Fruit fly (Drosophila melanogaster) whole organism, embryonic: ENCODE measurements around the gene Ldsdh1.

Source experiments
- Atf3 ChIP-seq: fragments of 200-800 bp; sonication (Bioruptor generic); optimal IDR thresholded peaks from 3 replicates; lab custom pipeline; 2016; ENCODE audit warnings: missing biosample characterization, missing genetic modification characterization
- Bgb ChIP-seq: fragments of 200-800 bp; sonication (Bioruptor generic); IDR thresholded peaks from 2 replicates; pipeline ENCODE4 v1.3.6; 2022; ENCODE audit warnings: missing biosample characterization, missing genetic modification characterization; ENCODE audit not compliant: partially characterized antibody
- C15 ChIP-seq: fragments of 200-800 bp; sonication (Bioruptor generic); IDR thresholded peaks from 3 replicates; pipeline ENCODE4 v1.3.6; 2022; ENCODE audit warnings: missing biosample characterization, missing genetic modification characterization
- CG10431 ChIP-seq: fragments of 200-800 bp; sonication (Bioruptor generic); optimal IDR thresholded peaks from 3 replicates; lab custom pipeline; 2018; ENCODE audit warnings: missing biosample characterization, mild to moderate bottlenecking, missing genetic modification characterization
- CG12155 ChIP-seq: fragments of 200-800 bp; sonication (Bioruptor generic); optimal IDR thresholded peaks from 3 replicates; lab custom pipeline; 2016; ENCODE audit warnings: missing biosample characterization, missing genetic modification characterization
- CG12299 ChIP-seq: fragments of 200-800 bp; sonication (Bioruptor generic); optimal IDR thresholded peaks from 2 replicates; lab custom pipeline; 2018; ENCODE audit warnings: missing biosample characterization, mild to moderate bottlenecking, missing genetic modification characterization
- CG12391 ChIP-seq: fragments of 200-800 bp; sonication (Bioruptor generic); optimal IDR thresholded peaks from 3 replicates; lab custom pipeline; 2018; ENCODE audit warnings: missing biosample characterization, mild to moderate bottlenecking, missing genetic modification characterization, moderate library complexity
- CG13287 ChIP-seq: fragments of 200-800 bp; sonication (Bioruptor generic); IDR thresholded peaks from 2 replicates; pipeline ENCODE4 v1.3.6; 2022; ENCODE audit warnings: missing biosample characterization, missing genetic modification characterization; ENCODE audit not compliant: partially characterized antibody
- CG14014 ChIP-seq: fragments of 200-800 bp; sonication (Bioruptor generic); IDR thresholded peaks from 2 replicates; pipeline ENCODE4 v1.3.6; 2022; ENCODE audit warnings: missing biosample characterization, missing genetic modification characterization
- CG15073 ChIP-seq: fragments of 200-800 bp; sonication (Bioruptor generic); optimal IDR thresholded peaks from 2 replicates; lab custom pipeline; 2016; ENCODE audit warnings: missing biosample characterization, missing genetic modification characterization
- CG1832 ChIP-seq: fragments of 200-800 bp; sonication (Bioruptor generic); optimal IDR thresholded peaks from 2 replicates; lab custom pipeline; 2017; ENCODE audit warnings: missing biosample characterization, mild to moderate bottlenecking, missing genetic modification characterization, inconsistent platforms
- CG18599 ChIP-seq: fragments of 200-800 bp; sonication (Bioruptor generic); optimal IDR thresholded peaks from 3 replicates; lab custom pipeline; 2017; ENCODE audit warnings: missing biosample characterization, missing genetic modification characterization, mild to moderate bottlenecking, moderate library complexity, missing genetic modification reagents
- CG2712 ChIP-seq: fragments of 200-800 bp; optimal IDR thresholded peaks from 3 replicates; lab custom pipeline; 2019; ENCODE audit warnings: missing biosample characterization, mild to moderate bottlenecking, missing genetic modification characterization, moderate library complexity
- CG30020 ChIP-seq: fragments of 200-800 bp; optimal IDR thresholded peaks from 2 replicates; lab custom pipeline; 2019; ENCODE audit warnings: missing biosample characterization, mild to moderate bottlenecking, missing genetic modification characterization, moderate library complexity
- CG4282 ChIP-seq: fragments of 200-800 bp; sonication (Bioruptor generic); optimal IDR thresholded peaks from 2 replicates; lab custom pipeline; 2016; ENCODE audit warnings: missing biosample characterization, missing genetic modification characterization
- CG4360 ChIP-seq: fragments of 200-800 bp; sonication (Bioruptor generic); IDR thresholded peaks from 2 replicates; pipeline ENCODE4 v1.3.6; 2022; ENCODE audit warnings: missing biosample characterization, missing genetic modification characterization
- CG4854 ChIP-seq: fragments of 200-800 bp; sonication (Bioruptor generic); optimal IDR thresholded peaks from 2 replicates; lab custom pipeline; 2016; ENCODE audit warnings: missing biosample characterization, missing genetic modification characterization, inconsistent platforms
- CG6175 ChIP-seq: fragments of 200-800 bp; sonication (Bioruptor generic); IDR thresholded peaks from 3 replicates; pipeline ENCODE4 v1.3.6; 2022; ENCODE audit warnings: missing biosample characterization, missing genetic modification characterization
- CG6272 ChIP-seq: fragments of 200-800 bp; sonication (Bioruptor generic); IDR thresholded peaks from 2 replicates; pipeline ENCODE4 v1.3.6; 2022; ENCODE audit warnings: missing biosample characterization, missing genetic modification characterization
- CG7556 ChIP-seq: fragments of 200-800 bp; sonication (Bioruptor generic); optimal IDR thresholded peaks from 2 replicates; lab custom pipeline; 2017; ENCODE audit warnings: missing biosample characterization, mild to moderate bottlenecking, missing genetic modification characterization
- CG7839 ChIP-seq: fragments of 200-800 bp; sonication (Bioruptor generic); optimal IDR thresholded peaks from 3 replicates; lab custom pipeline; 2018; ENCODE audit warnings: missing biosample characterization, mild to moderate bottlenecking, missing genetic modification characterization, moderate library complexity
- CTCF ChIP-seq: fragments of 200-800 bp; sonication (Bioruptor generic); optimal IDR thresholded peaks from 2 replicates; lab custom pipeline; 2017; ENCODE audit warnings: missing biosample characterization, mild to moderate bottlenecking, missing genetic modification characterization, moderate library complexity
- Chrac-16 ChIP-seq: fragments of 200-800 bp; sonication (Bioruptor generic); optimal IDR thresholded peaks from 3 replicates; lab custom pipeline; 2016; ENCODE audit warnings: missing biosample characterization, missing genetic modification characterization
- D ChIP-seq, 2 experiments: fragments of 200-800 bp in 1 of 2; fragments of >200 bp in 1 of 2; sonication (Bioruptor generic) in 1 of 2; optimal IDR thresholded peaks; 2 replicates in 1 of 2; 3 replicates in 1 of 2; lab custom pipeline; 2017; ENCODE audit warnings: mild to moderate bottlenecking in 1 of 2, missing biosample characterization in 1 of 2, missing genetic modification characterization in 1 of 2, missing genetic modification reagents in 1 of 2
- D19B ChIP-seq: fragments of 200-800 bp; sonication (Bioruptor generic); optimal IDR thresholded peaks from 2 replicates; lab custom pipeline; 2017; ENCODE audit warnings: missing biosample characterization, mild to moderate bottlenecking, missing genetic modification characterization
- Dref ChIP-seq: fragments of 200-800 bp; sonication (Bioruptor generic); IDR thresholded peaks from 2 replicates; pipeline ENCODE4 v1.3.6; 2022; ENCODE audit warnings: missing biosample characterization, missing genetic modification characterization
- HmgD ChIP-seq: fragments of 200-800 bp; sonication (Bioruptor generic); optimal IDR thresholded peaks from 3 replicates; lab custom pipeline; 2016; ENCODE audit warnings: missing biosample characterization, missing genetic modification characterization
- NC2α ChIP-seq: fragments of 200-800 bp; sonication (Bioruptor generic); optimal IDR thresholded peaks from 2 replicates; lab custom pipeline; 2016; ENCODE audit warnings: missing biosample characterization, missing genetic modification characterization
- Ravus ChIP-seq: fragments of 200-800 bp; sonication (Bioruptor generic); IDR thresholded peaks from 2 replicates; pipeline ENCODE4 v1.3.6; 2022; ENCODE audit warnings: missing biosample characterization, missing genetic modification characterization
- Side ChIP-seq: fragments of 200-800 bp; sonication (Bioruptor generic); optimal IDR thresholded peaks from 2 replicates; lab custom pipeline; 2016; ENCODE audit warnings: missing biosample characterization, missing genetic modification characterization
- Sry-δ ChIP-seq: fragments of 200-800 bp; sonication (Bioruptor generic); optimal IDR thresholded peaks from 2 replicates; lab custom pipeline; 2016; ENCODE audit warnings: missing biosample characterization, missing genetic modification characterization
- Tbp ChIP-seq: fragments of >200 bp; optimal IDR thresholded peaks from 2 replicates; lab custom pipeline; 2018; ENCODE audit warnings: missing biosample characterization, missing genetic modification characterization
- bab2 ChIP-seq: fragments of 200-800 bp; sonication (Bioruptor generic); optimal IDR thresholded peaks from 2 replicates; lab custom pipeline; 2016; ENCODE audit warnings: missing biosample characterization, missing genetic modification characterization
- bsh ChIP-seq, 2 experiments: fragments of 200-800 bp; sonication (Bioruptor generic); optimal IDR thresholded peaks; 2 replicates each; lab custom pipeline; 2017 to 2018; ENCODE audit warnings: mild to moderate bottlenecking in 2 of 2, missing biosample characterization in 2 of 2, missing genetic modification characterization in 2 of 2, moderate library complexity in 1 of 2
- dpn ChIP-seq, 2 experiments: fragments of 200-800 bp; sonication (Bioruptor generic); optimal IDR thresholded peaks; 3 replicates each; lab custom pipeline; 2016; ENCODE audit warnings: missing biosample characterization in 2 of 2, missing genetic modification characterization in 2 of 2
- gcm2 ChIP-seq: fragments of 200-800 bp; sonication (Bioruptor generic); optimal IDR thresholded peaks from 2 replicates; lab custom pipeline; 2016; ENCODE audit warnings: missing biosample characterization, missing genetic modification characterization
- gsb-n ChIP-seq: fragments of 200-800 bp; sonication (Bioruptor generic); optimal IDR thresholded peaks from 3 replicates; lab custom pipeline; 2018; ENCODE audit warnings: missing biosample characterization, mild to moderate bottlenecking, missing genetic modification characterization
- lmd ChIP-seq: fragments of 200-800 bp; sonication (Bioruptor generic); IDR thresholded peaks from 2 replicates; pipeline ENCODE4 v1.3.6; 2022; ENCODE audit warnings: missing biosample characterization, missing genetic modification characterization
- peb ChIP-seq: fragments of 200-800 bp; sonication (Bioruptor generic); IDR thresholded peaks from 2 replicates; pipeline ENCODE4 v1.3.6; 2022; ENCODE audit warnings: missing biosample characterization, missing genetic modification characterization
- prd ChIP-seq, 3 experiments: fragments of >200 bp in 2 of 3; fragments of 200-800 bp in 1 of 3; sonication (Bioruptor generic) in 1 of 3; optimal IDR thresholded peaks in 2 of 3; IDR thresholded peaks in 1 of 3; 2 replicates in 2 of 3; 3 replicates in 1 of 3; pipeline versions ENCODE4 v1.3.6 to Lab custom; 2017 to 2022; ENCODE audit warnings: missing biosample characterization in 1 of 3, missing genetic modification characterization in 1 of 3
- pros ChIP-seq: fragments of 200-800 bp; sonication (Bioruptor generic); optimal IDR thresholded peaks from 3 replicates; lab custom pipeline; 2019; ENCODE audit warnings: missing biosample characterization, mild to moderate bottlenecking, missing genetic modification characterization, moderate library complexity
- sd ChIP-seq: fragments of 200-800 bp; sonication (Bioruptor generic); optimal IDR thresholded peaks from 3 replicates; lab custom pipeline; 2018; ENCODE audit warnings: missing biosample characterization, mild to moderate bottlenecking, missing genetic modification characterization, moderate library complexity
- sna ChIP-seq: fragments of 200-800 bp; sonication (Bioruptor generic); IDR thresholded peaks from 2 replicates; pipeline ENCODE4 v1.3.6; 2022; ENCODE audit warnings: missing biosample characterization, missing genetic modification characterization; ENCODE audit not compliant: partially characterized antibody
- tin ChIP-seq: fragments of 200-800 bp; sonication (Bioruptor generic); optimal IDR thresholded peaks from 3 replicates; lab custom pipeline; 2016; ENCODE audit warnings: missing biosample characterization, missing genetic modification characterization
- twi ChIP-seq: fragments of 200-800 bp; optimal IDR thresholded peaks from 2 replicates; lab custom pipeline; 2019; ENCODE audit warnings: missing biosample characterization, mild to moderate bottlenecking, missing genetic modification characterization, moderate library complexity
- vnd ChIP-seq: fragments of 200-800 bp; sonication (Bioruptor generic); IDR thresholded peaks from 3 replicates; pipeline ENCODE4 v1.3.6; 2022; ENCODE audit warnings: missing biosample characterization, missing genetic modification characterization; ENCODE audit not compliant: partially characterized antibody
- wor ChIP-seq: fragments of 200-800 bp; sonication (Bioruptor generic); IDR thresholded peaks from 2 replicates; pipeline ENCODE4 v1.3.6; 2022; ENCODE audit warnings: missing biosample characterization, missing genetic modification characterization
- yki ChIP-seq: fragments of >200 bp; optimal IDR thresholded peaks from 3 replicates; lab custom pipeline; 2018
- zen2 ChIP-seq: fragments of 200-800 bp; sonication (Bioruptor generic); IDR thresholded peaks from 3 replicates; pipeline ENCODE4 v1.3.6; 2022; ENCODE audit warnings: missing biosample characterization, missing genetic modification characterization; ENCODE audit not compliant: partially characterized antibody

Ldsdh1 gene

DNA sequence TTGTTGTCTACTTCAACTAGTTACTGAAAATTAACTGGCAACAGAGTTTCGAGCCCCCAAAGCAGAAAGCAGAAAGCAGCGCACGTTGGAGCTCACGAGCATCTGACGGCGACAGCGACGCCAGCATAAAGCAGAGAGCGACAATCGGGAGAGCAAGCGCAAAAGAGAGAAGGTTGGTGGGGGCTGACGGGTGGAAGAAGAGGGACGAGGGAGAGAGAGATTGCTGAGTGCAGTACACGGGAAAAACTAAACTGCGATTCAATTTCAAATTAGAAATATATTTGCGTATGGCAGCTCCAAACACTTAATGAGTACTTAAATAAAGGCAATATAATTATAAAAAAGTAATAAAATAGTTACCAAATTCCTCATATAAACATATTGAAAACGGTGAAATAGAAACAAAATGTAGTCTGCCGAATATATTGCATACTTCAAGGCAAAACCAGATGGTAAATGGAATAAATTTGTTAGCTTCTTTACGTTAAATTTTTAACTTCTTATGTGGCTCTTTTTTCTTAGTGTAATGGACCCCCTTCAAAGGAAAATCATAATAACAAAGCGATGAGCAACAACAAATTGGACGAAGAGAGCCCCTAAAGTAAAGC is 10.8 kb upstream of the Ldsdh1 start (continued):
- TF ChIP-seq vnd (no peak), D19B (GFP tag; lab: Kevin White, UChicago) (peak; percentile 84), CG13287 (GFP tag; lab: Robert Waterston, UW) (no peak), Side (GFP tag; lab: Kevin White, UChicago) (peak; percentile 54), dpn (GFP tag; optimal IDR thresholded peaks at IDR 0.05; lab: Kevin White, UChicago) (peak; percentile 88 to 93), CG10431 (GFP tag; lab: Kevin White, UChicago) (peak; percentile 91), HmgD (GFP tag; lab: Kevin White, UChicago) (no peak), NC2α (GFP tag; lab: Kevin White, UChicago) (peak; percentile 44), yki (lab: Kevin White, UChicago) (peak; percentile 34), prd (optimal IDR thresholded peaks at IDR 0.05; lab: Kevin White, UChicago) (no peak), prd (GFP tag; IDR thresholded peaks at IDR 0.05; lab: Robert Waterston, UW) (peak; percentile 94), CG14014 (GFP tag; lab: Robert Waterston, UW) (peak; percentile 93), CG4360 (GFP tag; lab: Robert Waterston, UW) (peak; percentile 42; the same call in 1 of the 2 replicates), CG18599 (GFP tag; lab: Kevin White, UChicago) (peak; percentile 97), Sry-δ (peak; percentile 21), CG30020 (tag; lab: Kevin White, UChicago) (peak; percentile 79), CG6272 (GFP tag; lab: Robert Waterston, UW) (peak; percentile 90), CG12299 (tag; lab: Kevin White, UChicago) (peak; percentile 95), zen2 (GFP tag; lab: Robert Waterston, UW) (no peak), wor (GFP tag; lab: Robert Waterston, UW) (peak; percentile 89), CG7839 (tag; lab: Kevin White, UChicago) (peak; percentile 97), peb (GFP tag; lab: Robert Waterston, UW) (peak; percentile 90), Dref (GFP tag; lab: Robert Waterston, UW) (no peak), CG15073 (GFP tag; lab: Kevin White, UChicago) (peak; percentile 46), CG4282 (peak; percentile 54), twi (tag; lab: Kevin White, UChicago) (peak; percentile 90), Tbp (GFP tag; lab: Kevin White, UChicago) (no peak), gsb-n (tag; lab: Kevin White, UChicago) (peak; percentile 92), gcm2 (GFP tag; lab: Kevin White, UChicago) (peak; percentile 67), CTCF (peak; percentile 61), bsh (GFP tag; optimal IDR thresholded peaks at IDR 0.05; lab: Kevin White, UChicago) (peak; percentile 89 to 96), pros (peak; percentile 66), CG7556 (peak; percentile 97), D (optimal IDR thresholded peaks at IDR 0.05; lab: Kevin White, UChicago) (no peak), D (GFP tag; optimal IDR thresholded peaks at IDR 0.05; lab: Kevin White, UChicago) (peak; percentile 96), CG1832 (no peak), Ravus (GFP tag; lab: Robert Waterston, UW) (peak; percentile 79), CG6175 (GFP tag; lab: Robert Waterston, UW) (peak; percentile 68), sna (GFP tag; lab: Robert Waterston, UW) (no peak), Atf3 (GFP tag; lab: Kevin White, UChicago) (peak; percentile 62), CG12391 (peak; percentile 96), Bgb (0 out of 2 replicates have a peak, but pooled peaks have one; percentile 17), Chrac-16 (GFP tag; lab: Kevin White, UChicago) (peak; percentile 92), tin (GFP tag; lab: Kevin White, UChicago) (peak; percentile 93), CG12155 (GFP tag; lab: Kevin White, UChicago) (peak; percentile 86), CG4854 (GFP tag; lab: Kevin White, UChicago) (peak; percentile 72), CG2712 (tag; lab: Kevin White, UChicago) (peak; percentile 97), bab2 (GFP tag; lab: Kevin White, UChicago) (peak; percentile 88), sd (tag; lab: Kevin White, UChicago) (peak; percentile 86), lmd (GFP tag; lab: Robert Waterston, UW) (peak; percentile 95), C15 (GFP tag; lab: Robert Waterston, UW) (peak; percentile 69)
